Fruit fly (Drosophila melanogaster) Kc167 (cell line): Measurements from ENCODE around the gene EMC2A.

ENCODE experiments used
- Myc ChIP-seq: fragments of >200 bp; optimal IDR thresholded peaks from 2 replicates; lab custom pipeline; 2017; ENCODE audit warnings: missing external identifiers
- Sin3A ChIP-seq: fragments of >200 bp; optimal IDR thresholded peaks from 2 replicates; lab custom pipeline; 2018; ENCODE audit warnings: missing external identifiers
- insv ChIP-seq: fragments of >200 bp; optimal IDR thresholded peaks from 3 replicates; lab custom pipeline; 2018; ENCODE audit warnings: missing external identifiers
- psq ChIP-seq: fragments of >200 bp; optimal IDR thresholded peaks from 2 replicates; lab custom pipeline; 2017; ENCODE audit warnings: missing external identifiers

DNA sequence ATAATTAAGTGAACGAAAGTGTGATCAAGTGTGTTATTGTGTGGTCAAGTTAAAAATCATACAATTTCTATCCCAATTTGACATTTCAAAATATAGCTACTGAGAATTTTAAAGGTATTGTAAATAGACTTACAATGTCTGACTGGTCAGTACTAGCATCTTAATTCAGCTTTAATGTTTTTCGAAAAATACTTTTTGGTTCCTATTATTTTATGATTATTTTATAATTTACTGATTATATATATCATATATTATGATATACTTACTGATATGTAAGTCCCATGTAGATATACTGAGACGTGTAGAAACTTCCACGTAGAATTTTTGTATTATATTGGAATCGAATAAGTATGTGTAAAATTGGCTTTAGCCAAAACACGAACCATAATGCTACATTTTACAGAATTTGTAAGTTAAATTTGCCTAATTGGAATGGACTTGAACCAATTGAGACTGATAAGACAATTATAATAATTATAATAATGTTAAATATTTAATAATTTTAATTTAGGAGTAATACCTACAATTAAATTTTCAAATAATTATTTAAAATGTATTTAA, 18.0 kb downstream of the EMC2A start, which contains the start of gene Actn3:
- TF ChIP-seq Sin3A = no peak
- no peak for TF ChIP-seq insv (lab: Kevin White, UChicago)
- no peak for TF ChIP-seq Myc
- TF ChIP-seq psq (lab: Kevin White, UChicago) = no peak
